Worm (Caenorhabditis elegans): Measurements from ENCODE around the gene Y57E12B.10.

- TF ChIP-seq C16A3.4 (tag; optimal IDR thresholded peaks at IDR 0.05) = no peak
- no peak for TF ChIP-seq lsy-2 (tag; optimal IDR thresholded peaks at IDR 0.05)
- no peak for TF ChIP-seq skn-1 (tag; optimal IDR thresholded peaks at IDR 0.05)
- TF ChIP-seq zip-4 (GFP tag; optimal IDR thresholded peaks at IDR 0.05) = no peak
- no peak for TF ChIP-seq nhr-28 (tag; optimal IDR thresholded peaks at IDR 0.05)
- TF ChIP-seq grh-1 (GFP tag; IDR thresholded peaks at IDR 0.05) = no peak
- no peak for TF ChIP-seq nhr-11 (tag; optimal IDR thresholded peaks at IDR 0.05)
- no peak for TF ChIP-seq ztf-11 (tag; optimal IDR thresholded peaks at IDR 0.05)
- TF ChIP-seq sptf-1 (tag; optimal IDR thresholded peaks at IDR 0.05) = no peak
- no peak for TF ChIP-seq nhr-90 (tag; optimal IDR thresholded peaks at IDR 0.05; ENCODE audit: poor library complexity)
- TF ChIP-seq ceh-88 (GFP tag; IDR thresholded peaks at IDR 0.05) = no peak
Observed at ce11 chrV:6926633-6927032, 9.1 kb downstream of the Y57E12B.10 start.
